Worm (Caenorhabditis elegans) whole organism, L1 larva: ENCODE data around the gene nucl-1.

Experiments
- C34B4.2 ChIP-seq: sonication (generic microtip); optimal IDR thresholded peaks from 2 replicates; lab custom pipeline; 2017; ENCODE audit warnings: mild to moderate bottlenecking, missing genetic modification characterization, missing compliant biosample characterization
- ama-1 ChIP-seq: fragments of 150-350 bp; optimal IDR thresholded peaks from 2 replicates; lab custom pipeline; 2014
- elt-2 ChIP-seq: sonication (generic microtip); optimal IDR thresholded peaks from 2 replicates; lab custom pipeline; 2016; ENCODE audit warnings: missing genetic modification characterization, mild to moderate bottlenecking, inconsistent platforms, missing compliant biosample characterization, missing genetic modification reagents
- nhr-11 ChIP-seq: fragments of 150-350 bp; optimal IDR thresholded peaks from 2 replicates; lab custom pipeline; 2014; ENCODE audit warnings: missing biosample characterization, missing genetic modification characterization
- nhr-19 ChIP-seq: fragments of 200-800 bp; sonication (Bioruptor generic); conservative IDR thresholded peaks from 2 replicates; pipeline ENCODE4 v1.3.6; 2022; ENCODE audit warnings: missing genetic modification characterization, missing compliant biosample characterization
- zag-1 ChIP-seq: fragments of 150-350 bp; optimal IDR thresholded peaks from 2 replicates; lab custom pipeline; 2014; ENCODE audit warnings: missing biosample characterization, missing genetic modification characterization

DNA sequence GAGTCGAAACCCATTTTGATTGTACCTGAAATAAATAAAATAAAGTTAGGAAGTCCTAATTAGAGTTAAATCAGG, at the start of gene nucl-1:
- TF ChIP-seq C34B4.2 (tag; lab: Kevin White, UChicago) = no peak
- TF ChIP-seq elt-2 (tag; lab: Kevin White, UChicago) = no peak
- no peak for TF ChIP-seq nhr-11 (tag; lab: Kevin White, UChicago)
- TF ChIP-seq ama-1 = no peak
- no peak for TF ChIP-seq nhr-19 (GFP tag; lab: Robert Waterston, UW)
- no peak for TF ChIP-seq zag-1 (tag; lab: Kevin White, UChicago)
